Worm (Caenorhabditis elegans): Measurements from ENCODE around the gene arl-8.

Gene arl-8

DNA sequence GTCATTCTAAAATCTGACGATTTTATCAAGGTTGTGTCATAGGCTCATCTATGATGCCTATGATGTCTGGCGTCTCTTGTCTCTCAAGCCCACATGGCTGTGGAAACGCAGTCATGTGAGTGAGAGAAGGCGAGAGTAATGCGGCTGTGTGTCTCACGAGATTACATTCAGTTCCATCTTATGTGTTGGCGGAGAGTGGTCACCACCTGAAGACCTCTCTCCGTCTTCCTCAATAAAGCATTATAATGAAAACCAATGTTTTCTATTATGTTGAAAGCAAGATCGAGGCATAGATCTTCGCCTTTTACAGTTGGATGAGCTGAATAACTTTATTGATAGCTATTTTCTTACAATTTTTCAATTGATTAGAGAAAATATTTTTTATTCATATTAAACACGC, 34.6 kb upstream of the arl-8 start:
- TF ChIP-seq hlh-30 (tag; optimal IDR thresholded peaks at IDR 0.05; ENCODE audit: insufficient read depth): peak; percentile 93
- peak; percentile 44 for TF ChIP-seq ceh-31 (tag; optimal IDR thresholded peaks at IDR 0.05)
- TF ChIP-seq nfya-1 (tag; optimal IDR thresholded peaks at IDR 0.05): peak; percentile 27
- TF ChIP-seq sox-2 (GFP tag; IDR thresholded peaks at IDR 0.05): 0 out of 2 replicates have a peak, but pooled peaks have one; percentile 43
- peak; percentile 16 for TF ChIP-seq unc-42 (tag; optimal IDR thresholded peaks at IDR 0.05)
- TF ChIP-seq elt-2 (tag; optimal IDR thresholded peaks at IDR 0.05): peak; percentile 4
- TF ChIP-seq tbx-2 (tag; optimal IDR thresholded peaks at IDR 0.05): peak; percentile 24
- TF ChIP-seq ceh-18 (tag; optimal IDR thresholded peaks at IDR 0.05): peak; percentile 40

DNA sequence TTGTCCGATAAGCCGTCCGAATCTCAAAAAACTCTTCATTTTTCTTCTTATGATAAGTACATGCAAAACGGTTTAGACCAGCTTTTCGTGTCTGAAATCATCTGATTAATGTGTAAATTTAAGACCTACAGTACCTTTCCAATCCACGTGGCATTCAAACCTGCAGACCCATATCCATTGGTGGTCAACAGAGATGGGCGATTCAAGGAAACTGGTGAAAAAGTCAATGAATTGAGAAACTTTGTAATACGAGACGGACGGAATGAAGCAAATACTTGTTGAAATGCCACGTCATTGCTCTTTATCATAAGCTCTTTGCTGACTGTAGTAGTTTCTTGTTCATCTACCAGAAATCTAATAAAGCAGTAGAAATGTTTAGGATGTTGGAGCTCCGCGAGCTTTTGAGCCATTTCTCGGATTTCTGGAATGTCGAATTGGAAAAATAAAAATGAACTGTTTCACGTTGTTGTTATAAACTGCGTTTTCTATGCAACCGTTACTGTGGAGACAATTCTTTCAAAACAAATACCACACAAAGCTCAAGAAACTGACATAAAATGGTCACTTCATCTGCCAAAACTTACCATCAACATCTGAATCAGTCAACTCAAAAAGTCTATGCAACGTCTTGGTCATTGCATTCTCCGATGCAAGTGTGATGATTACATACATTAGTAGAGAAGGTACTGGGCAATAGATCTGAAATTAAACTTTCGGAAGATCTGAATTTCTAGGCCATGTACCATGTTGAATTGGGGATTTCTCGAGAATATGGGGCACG, 33.8 kb upstream of the arl-8 start:
- no peak for TF ChIP-seq che-1 (tag; optimal IDR thresholded peaks at IDR 0.05)
- TF ChIP-seq eyg-1 (tag; optimal IDR thresholded peaks at IDR 0.05): no peak
- TF ChIP-seq ceh-6 (GFP tag; optimal IDR thresholded peaks at IDR 0.05): no peak
- no peak for TF ChIP-seq pros-1 (tag; optimal IDR thresholded peaks at IDR 0.05)
- no peak for TF ChIP-seq fkh-6 (tag; optimal IDR thresholded peaks at IDR 0.05)
- TF ChIP-seq hlh-8 (tag; optimal IDR thresholded peaks at IDR 0.05): no peak
- TF ChIP-seq lim-6 (tag; optimal IDR thresholded peaks at IDR 0.05): no peak
- TF ChIP-seq T23F11.4 (GFP tag; optimal IDR thresholded peaks at IDR 0.05): no peak
- TF ChIP-seq syd-9 (tag; optimal IDR thresholded peaks at IDR 0.05): no peak
- TF ChIP-seq pha-4 (tag; optimal IDR thresholded peaks at IDR 0.05): no peak
- TF ChIP-seq pag-3 (tag; optimal IDR thresholded peaks at IDR 0.05; ENCODE audit: borderline replicate concordance): no peak
- TF ChIP-seq sox-2 (GFP tag; IDR thresholded peaks at IDR 0.05): no peak
- TF ChIP-seq fkh-10 (GFP tag; optimal IDR thresholded peaks at IDR 0.05): no peak
- no peak for TF ChIP-seq K09A11.1 (tag; optimal IDR thresholded peaks at IDR 0.05; ENCODE audit: insufficient read depth)
- TF ChIP-seq Y22D7AL.16 (tag; optimal IDR thresholded peaks at IDR 0.05): no peak
- TF ChIP-seq npax-4 (tag; optimal IDR thresholded peaks at IDR 0.05): no peak
- TF ChIP-seq ceh-45 (GFP tag; IDR thresholded peaks at IDR 0.05): no peak
- TF ChIP-seq C38D4.7 (GFP tag; optimal IDR thresholded peaks at IDR 0.05): no peak
- no peak for TF ChIP-seq mec-3 (tag; optimal IDR thresholded peaks at IDR 0.05; ENCODE audit: borderline replicate concordance)
- TF ChIP-seq ceh-34 (tag; optimal IDR thresholded peaks at IDR 0.05): no peak

DNA sequence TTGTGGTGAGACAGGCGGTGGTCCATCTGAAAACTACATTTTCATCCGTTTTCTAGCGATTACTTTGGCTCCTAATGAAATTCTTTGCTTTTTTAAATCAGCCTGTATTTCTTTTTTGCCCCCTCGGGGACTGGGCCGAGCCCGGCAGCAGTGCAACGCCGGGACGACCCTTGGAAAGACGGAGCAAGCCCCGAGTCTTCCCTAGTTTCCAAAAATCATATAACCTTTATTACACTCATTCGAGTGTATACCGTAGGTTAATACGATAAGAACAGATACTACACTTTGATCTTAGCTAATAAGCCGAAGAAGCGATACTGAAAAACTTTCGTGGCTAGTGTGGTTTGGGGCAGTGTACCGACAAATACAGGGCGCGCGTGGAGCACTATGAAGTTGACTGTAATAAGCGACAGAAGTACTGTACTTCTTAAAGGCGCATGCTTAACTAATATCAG, 33.2 kb upstream of the arl-8 start:
- TF ChIP-seq hlh-6 (tag; optimal IDR thresholded peaks at IDR 0.05): no peak
- no peak for TF ChIP-seq ztf-16 (tag; optimal IDR thresholded peaks at IDR 0.05)
- TF ChIP-seq nfya-1 (tag; optimal IDR thresholded peaks at IDR 0.05): no peak
- no peak for TF ChIP-seq ama-1 (optimal IDR thresholded peaks at IDR 0.05)
- no peak for TF ChIP-seq Y22D7AL.16 (tag; optimal IDR thresholded peaks at IDR 0.05)
- no peak for TF ChIP-seq fkh-6 (tag; optimal IDR thresholded peaks at IDR 0.05)
- no peak for TF ChIP-seq hlh-13 (GFP tag; optimal IDR thresholded peaks at IDR 0.05)
- TF ChIP-seq dve-1 (tag; optimal IDR thresholded peaks at IDR 0.05): no peak
- TF ChIP-seq nhr-232 (tag; optimal IDR thresholded peaks at IDR 0.05): no peak
- TF ChIP-seq ceh-31 (tag; optimal IDR thresholded peaks at IDR 0.05): no peak
- no peak for TF ChIP-seq odd-2 (tag; optimal IDR thresholded peaks at IDR 0.05)
- no peak for TF ChIP-seq lin-11 (tag; optimal IDR thresholded peaks at IDR 0.05)
- no peak for TF ChIP-seq eyg-1 (tag; optimal IDR thresholded peaks at IDR 0.05)
- no peak for TF ChIP-seq elt-4 (tag; optimal IDR thresholded peaks at IDR 0.05)
- no peak for TF ChIP-seq dmd-4 (tag; optimal IDR thresholded peaks at IDR 0.05; ENCODE audit: borderline replicate concordance)
- no peak for TF ChIP-seq madf-2 (tag; optimal IDR thresholded peaks at IDR 0.05)
- no peak for TF ChIP-seq sdc-2 (tag; optimal IDR thresholded peaks at IDR 0.05)
- no peak for TF ChIP-seq ceh-6 (GFP tag; optimal IDR thresholded peaks at IDR 0.05)
- TF ChIP-seq pqm-1 (tag; optimal IDR thresholded peaks at IDR 0.05): no peak

Data from whole organism, late embryonic.